Worm (Caenorhabditis elegans) whole organism, young adult: ENCODE results near the gene R05G9R.1.
A peak's percentile ranks its signal among the peaks of the same experiment; 100 is the strongest.

ENCODE experiments used
- B0019.2 ChIP-seq: fragments of 200-800 bp; sonication (Bioruptor generic); conservative IDR thresholded peaks from 2 replicates; pipeline ENCODE4 v1.3.6; 2022; ENCODE audit warnings: missing genetic modification reagents, missing genetic modification characterization, missing compliant biosample characterization
- C06A6.2 ChIP-seq: fragments of 200-800 bp; sonication (Bioruptor generic); conservative IDR thresholded peaks from 2 replicates; pipeline ENCODE4 v1.3.6; 2022; ENCODE audit warnings: missing genetic modification characterization, missing compliant biosample characterization
- F10E7.11 ChIP-seq: sonication (generic microtip); optimal IDR thresholded peaks from 2 replicates; lab custom pipeline; 2017; ENCODE audit warnings: mild to moderate bottlenecking, missing genetic modification characterization, moderate library complexity, missing compliant biosample characterization
- F39B2.1 ChIP-seq: fragments of 200-800 bp; sonication (Bioruptor generic); IDR thresholded peaks from 2 replicates; pipeline ENCODE4 v1.3.6; 2022; ENCODE audit warnings: missing genetic modification reagents, missing genetic modification characterization, missing compliant biosample characterization
- F49E8.2 ChIP-seq: sonication (generic microtip); optimal IDR thresholded peaks from 3 replicates; lab custom pipeline; 2017; ENCODE audit warnings: missing genetic modification characterization, mild to moderate bottlenecking, missing compliant biosample characterization, antibody characterized with exemption, moderate library complexity; ENCODE audit not compliant: insufficient read depth
- F52B5.7 ChIP-seq: sonication (generic microtip); optimal IDR thresholded peaks from 2 replicates; lab custom pipeline; 2016; ENCODE audit warnings: mild to moderate bottlenecking, missing genetic modification characterization, missing compliant biosample characterization
- F55B11.4 ChIP-seq: sonication (generic microtip); optimal IDR thresholded peaks from 2 replicates; lab custom pipeline; 2016; ENCODE audit warnings: missing compliant biosample characterization, missing genetic modification characterization, borderline replicate concordance; ENCODE audit not compliant: insufficient read depth
- F57C9.4 ChIP-seq: sonication (generic microtip); optimal IDR thresholded peaks from 2 replicates; lab custom pipeline; 2017; ENCODE audit warnings: mild to moderate bottlenecking, missing genetic modification characterization, missing compliant biosample characterization
- K11D2.4 ChIP-seq: fragments of 200-800 bp; sonication (Bioruptor generic); IDR thresholded peaks from 2 replicates; pipeline ENCODE4 v1.3.6; 2022; ENCODE audit warnings: missing genetic modification reagents, missing genetic modification characterization, missing compliant biosample characterization
- Y67H2A.10 ChIP-seq: fragments of 200-800 bp; sonication (Bioruptor generic); conservative IDR thresholded peaks from 2 replicates; pipeline ENCODE4 v1.3.6; 2022; ENCODE audit warnings: missing genetic modification reagents, missing genetic modification characterization, missing compliant biosample characterization
- ZK185.1 ChIP-seq: sonication (generic microtip); optimal IDR thresholded peaks from 2 replicates; lab custom pipeline; 2016; ENCODE audit warnings: mild to moderate bottlenecking, missing genetic modification characterization, missing compliant biosample characterization; ENCODE audit not compliant: poor library complexity, severe bottlenecking
- akir-1 ChIP-seq: fragments of 200-800 bp; sonication (Bioruptor generic); optimal IDR thresholded peaks from 2 replicates; lab custom pipeline; 2018; ENCODE audit warnings: mild to moderate bottlenecking, missing genetic modification characterization, moderate library complexity, missing compliant biosample characterization
- ama-1 ChIP-seq, 3 experiments: fragments of 150-350 bp in 1 of 3; sonication (generic microtip) in 2 of 3; optimal IDR thresholded peaks; 2 replicates each; lab custom pipeline; 2014 to 2018; ENCODE audit warnings: missing biosample characterization in 2 of 3, missing genetic modification characterization in 2 of 3, missing genetic modification reagents in 2 of 3
- aptf-2 ChIP-seq: fragments of 200-800 bp; sonication (Bioruptor generic); conservative IDR thresholded peaks from 2 replicates; pipeline ENCODE4 v1.3.6; 2022; ENCODE audit warnings: missing genetic modification reagents, missing genetic modification characterization, missing compliant biosample characterization
- athp-1 ChIP-seq: sonication (generic microtip); optimal IDR thresholded peaks from 2 replicates; lab custom pipeline; 2017; ENCODE audit warnings: mild to moderate bottlenecking, missing genetic modification characterization, missing compliant biosample characterization
- attf-3 ChIP-seq: fragments of 200-800 bp; sonication (Bioruptor generic); conservative IDR thresholded peaks from 2 replicates; pipeline ENCODE4 v1.3.6; 2022; ENCODE audit warnings: missing genetic modification reagents, missing genetic modification characterization, missing compliant biosample characterization
- attf-5 ChIP-seq: fragments of 200-800 bp; sonication (Bioruptor generic); optimal IDR thresholded peaks from 2 replicates; lab custom pipeline; 2018; ENCODE audit warnings: mild to moderate bottlenecking, missing genetic modification characterization, missing compliant biosample characterization
- attf-6 ChIP-seq: fragments of 200-800 bp; sonication (Bioruptor generic); IDR thresholded peaks from 2 replicates; pipeline ENCODE4 v1.3.6; 2022; ENCODE audit warnings: missing genetic modification reagents, missing genetic modification characterization, missing compliant biosample characterization
- bed-1 ChIP-seq: fragments of 200-800 bp; sonication (Bioruptor generic); IDR thresholded peaks from 2 replicates; pipeline ENCODE4 v1.3.6; 2022; ENCODE audit warnings: missing genetic modification reagents, missing genetic modification characterization, missing compliant biosample characterization
- ccch-3 ChIP-seq: fragments of 200-800 bp; sonication (Bioruptor generic); optimal IDR thresholded peaks from 2 replicates; lab custom pipeline; 2018; ENCODE audit warnings: mild to moderate bottlenecking, missing genetic modification characterization, missing compliant biosample characterization
- ceh-79 ChIP-seq: sonication (generic microtip); optimal IDR thresholded peaks from 2 replicates; lab custom pipeline; 2017; ENCODE audit warnings: mild to moderate bottlenecking, missing genetic modification characterization, missing compliant biosample characterization
- efl-1 ChIP-seq: fragments of 150-350 bp; optimal IDR thresholded peaks from 2 replicates; lab custom pipeline; 2014; ENCODE audit warnings: missing biosample characterization, missing genetic modification reagents, missing genetic modification characterization
- ets-4 ChIP-seq: fragments of 200-800 bp; sonication (Bioruptor generic); optimal IDR thresholded peaks from 2 replicates; lab custom pipeline; 2018; ENCODE audit warnings: mild to moderate bottlenecking, missing genetic modification characterization, missing compliant biosample characterization
- hlh-12 ChIP-seq: sonication (generic microtip); optimal IDR thresholded peaks from 2 replicates; lab custom pipeline; 2016; ENCODE audit warnings: missing genetic modification characterization, missing compliant biosample characterization
- hlh-26 ChIP-seq: fragments of 200-800 bp; sonication (Bioruptor generic); conservative IDR thresholded peaks from 2 replicates; pipeline ENCODE4 v1.3.6; 2022; ENCODE audit warnings: missing genetic modification reagents, missing genetic modification characterization, missing compliant biosample characterization
- lin-35 ChIP-seq, 3 experiments: fragments of 150-350 bp in 2 of 3; sonication (generic microtip) in 1 of 3; optimal IDR thresholded peaks; 2 replicates each; lab custom pipeline; 2014 to 2018; ENCODE audit warnings: missing biosample characterization in 3 of 3, missing genetic modification characterization in 3 of 3, missing genetic modification reagents in 3 of 3
- lin-40 ChIP-seq: sonication (generic microtip); optimal IDR thresholded peaks from 2 replicates; lab custom pipeline; 2016; ENCODE audit warnings: missing genetic modification characterization, mild to moderate bottlenecking, missing compliant biosample characterization, missing genotype, missing genetic modification reagents
- lin-54 ChIP-seq: fragments of 200-800 bp; sonication (Bioruptor generic); optimal IDR thresholded peaks from 2 replicates; lab custom pipeline; 2018; ENCODE audit warnings: mild to moderate bottlenecking, missing genetic modification characterization, missing compliant biosample characterization
- lsy-27 ChIP-seq: sonication (generic microtip); optimal IDR thresholded peaks from 2 replicates; lab custom pipeline; 2017; ENCODE audit warnings: missing genetic modification characterization, mild to moderate bottlenecking, missing compliant biosample characterization, antibody characterized with exemption, missing genotype, borderline replicate concordance; ENCODE audit not compliant: insufficient read depth
- madf-8 ChIP-seq: fragments of 200-800 bp; sonication (Bioruptor generic); conservative IDR thresholded peaks from 2 replicates; pipeline ENCODE4 v1.3.6; 2022; ENCODE audit warnings: missing genetic modification reagents, missing genetic modification characterization, missing compliant biosample characterization
- mel-28 ChIP-seq: sonication (generic microtip); optimal IDR thresholded peaks from 2 replicates; lab custom pipeline; 2016; ENCODE audit warnings: borderline replicate concordance, mild to moderate bottlenecking, missing genetic modification characterization, missing compliant biosample characterization
- mxl-1 ChIP-seq: sonication (generic microtip); optimal IDR thresholded peaks from 2 replicates; lab custom pipeline; 2016; ENCODE audit warnings: missing genetic modification characterization, missing compliant biosample characterization
- nhr-120 ChIP-seq: fragments of 200-800 bp; sonication (Bioruptor generic); IDR thresholded peaks from 2 replicates; pipeline ENCODE4 v1.3.6; 2022; ENCODE audit warnings: missing genetic modification characterization, missing compliant biosample characterization
- nhr-27 ChIP-seq: fragments of 200-800 bp; sonication (Bioruptor generic); optimal IDR thresholded peaks from 2 replicates; lab custom pipeline; 2018; ENCODE audit warnings: mild to moderate bottlenecking, missing genetic modification characterization, moderate library complexity, missing compliant biosample characterization
- nhr-80 ChIP-seq: sonication (generic microtip); optimal IDR thresholded peaks from 2 replicates; lab custom pipeline; 2016; ENCODE audit warnings: missing genetic modification characterization, missing compliant biosample characterization
- rcor-1 ChIP-seq: fragments of 200-800 bp; sonication (Bioruptor generic); IDR thresholded peaks from 2 replicates; pipeline ENCODE4 v1.3.6; 2022; ENCODE audit warnings: missing genetic modification reagents, missing genetic modification characterization, missing compliant biosample characterization
- rec-8 ChIP-seq, 2 experiments: sonication (generic microtip); optimal IDR thresholded peaks; 2 replicates each; lab custom pipeline; 2016; ENCODE audit warnings: mild to moderate bottlenecking in 2 of 2, missing genetic modification characterization in 2 of 2, missing genetic modification reagents in 2 of 2, missing genotype in 2 of 2, missing biosample characterization in 1 of 2, missing compliant biosample characterization in 1 of 2, moderate library complexity in 1 of 2
- repo-1 ChIP-seq: sonication (generic microtip); optimal IDR thresholded peaks from 2 replicates; lab custom pipeline; 2017; ENCODE audit warnings: mild to moderate bottlenecking, missing genetic modification characterization, missing compliant biosample characterization
- sdz-38 ChIP-seq: sonication (generic microtip); optimal IDR thresholded peaks from 2 replicates; lab custom pipeline; 2016; ENCODE audit warnings: missing genotype, missing genetic modification characterization, missing compliant biosample characterization
- snpc-1.1 ChIP-seq: sonication (generic microtip); optimal IDR thresholded peaks from 2 replicates; lab custom pipeline; 2017; ENCODE audit warnings: missing genetic modification characterization, mild to moderate bottlenecking, missing compliant biosample characterization, antibody characterized with exemption, moderate library complexity, missing genotype, missing genetic modification reagents; ENCODE audit not compliant: insufficient read depth
- snpc-1.3 ChIP-seq: sonication (generic microtip); optimal IDR thresholded peaks from 2 replicates; lab custom pipeline; 2017; ENCODE audit warnings: missing genetic modification characterization, mild to moderate bottlenecking, missing compliant biosample characterization, antibody characterized with exemption, moderate library complexity, missing genotype, missing genetic modification reagents; ENCODE audit not compliant: insufficient read depth
- tbx-9 ChIP-seq: sonication (generic microtip); optimal IDR thresholded peaks from 2 replicates; lab custom pipeline; 2016; ENCODE audit warnings: borderline replicate concordance, missing genetic modification characterization, inconsistent platforms, missing compliant biosample characterization
- unc-62 ChIP-seq: fragments of 150-350 bp; optimal IDR thresholded peaks from 2 replicates; lab custom pipeline; 2014; ENCODE audit warnings: missing biosample characterization, missing genetic modification reagents, missing genetic modification characterization
- zfh-2 ChIP-seq: fragments of 200-800 bp; sonication (Bioruptor generic); conservative IDR thresholded peaks from 2 replicates; pipeline ENCODE4 v1.3.6; 2022; ENCODE audit warnings: missing genetic modification reagents, missing genetic modification characterization, missing compliant biosample characterization
- ztf-22 ChIP-seq: fragments of 200-800 bp; sonication (Bioruptor generic); optimal IDR thresholded peaks from 2 replicates; lab custom pipeline; 2018; ENCODE audit warnings: mild to moderate bottlenecking, missing genetic modification characterization, moderate library complexity, missing compliant biosample characterization
- ztf-26 ChIP-seq: sonication (generic microtip); optimal IDR thresholded peaks from 2 replicates; lab custom pipeline; 2017; ENCODE audit warnings: missing genetic modification characterization, missing compliant biosample characterization
- ztf-3 ChIP-seq: fragments of 200-800 bp; sonication (Bioruptor generic); optimal IDR thresholded peaks from 2 replicates; lab custom pipeline; 2018; ENCODE audit warnings: mild to moderate bottlenecking, missing genetic modification characterization, missing compliant biosample characterization

Gene R05G9R.1

ce11 chrII:6489711-6490184 is 24.1 kb downstream of the R05G9R.1 start, which contains the start of the genes snr-3 and rsp-5 (continued):
- no peak for TF ChIP-seq mxl-1 (tag; lab: Kevin White, UChicago)
- no peak for TF ChIP-seq Y67H2A.10 (GFP tag; lab: Robert Waterston, UW)
- TF ChIP-seq ceh-79: no peak
- TF ChIP-seq F39B2.1: no peak
- no peak for TF ChIP-seq C06A6.2 (GFP tag; lab: Robert Waterston, UW)
- no peak for TF ChIP-seq F57C9.4 (tag; lab: Kevin White, UChicago)
- no peak for TF ChIP-seq attf-5
- no peak for TF ChIP-seq repo-1 (tag; lab: Kevin White, UChicago)
- no peak for TF ChIP-seq ztf-26 (tag; lab: Kevin White, UChicago)
- TF ChIP-seq ccch-3 (GFP tag; lab: Kevin White, UChicago): no peak
- no peak for TF ChIP-seq attf-3
- no peak for TF ChIP-seq K11D2.4 (GFP tag; lab: Robert Waterston, UW)
- TF ChIP-seq hlh-26 (GFP tag; lab: Robert Waterston, UW): no peak
- no peak for TF ChIP-seq bed-1 (GFP tag; lab: Robert Waterston, UW)
- no peak for TF ChIP-seq F52B5.7 (tag; lab: Kevin White, UChicago)
- TF ChIP-seq hlh-12 (tag; lab: Kevin White, UChicago): no peak
- TF ChIP-seq ztf-22 (GFP tag; lab: Kevin White, UChicago): no peak
- TF ChIP-seq lin-35 (GFP tag; optimal IDR thresholded peaks at IDR 0.05; lab: Kevin White, UChicago): peak in 2 of 3 experiments; percentile 23 to 77
- TF ChIP-seq sdz-38 (tag; lab: Kevin White, UChicago): no peak
- TF ChIP-seq lin-54: peak; percentile 70
- TF ChIP-seq ama-1 (optimal IDR thresholded peaks at IDR 0.05; lab: Kevin White, UChicago): no peak
- TF ChIP-seq ama-1 (GFP tag; optimal IDR thresholded peaks at IDR 0.05; lab: Kevin White, UChicago): no peak
- TF ChIP-seq tbx-9 (tag; lab: Kevin White, UChicago): no peak
- TF ChIP-seq lsy-27: no peak
- peak; percentile 30 for TF ChIP-seq madf-8 (GFP tag; lab: Robert Waterston, UW)
- TF ChIP-seq snpc-1.1 (tag; lab: Kevin White, UChicago): peak; percentile 47
- no peak for TF ChIP-seq rec-8 (tag; optimal IDR thresholded peaks at IDR 0.05; lab: Kevin White, UChicago)
- no peak for TF ChIP-seq unc-62 (GFP tag; lab: Kevin White, UChicago)
- no peak for TF ChIP-seq zfh-2 (GFP tag; lab: Robert Waterston, UW)
- no peak for TF ChIP-seq F10E7.11
- TF ChIP-seq snpc-1.3 (tag; lab: Kevin White, UChicago): peak; percentile 53
- peak; percentile 49 for TF ChIP-seq efl-1 (GFP tag; lab: Kevin White, UChicago)
- peak; percentile 55 for TF ChIP-seq F49E8.2 (tag; lab: Kevin White, UChicago)
- no peak for TF ChIP-seq attf-6
- TF ChIP-seq aptf-2: no peak
- no peak for TF ChIP-seq akir-1 (GFP tag; lab: Kevin White, UChicago)
- TF ChIP-seq ZK185.1 (tag; lab: Kevin White, UChicago): peak; percentile 40
- no peak for TF ChIP-seq ets-4 (GFP tag; lab: Kevin White, UChicago)
- no peak for TF ChIP-seq F55B11.4 (tag; lab: Kevin White, UChicago)
- TF ChIP-seq athp-1 (tag; lab: Kevin White, UChicago): no peak
- no peak for TF ChIP-seq ztf-3
- no peak for TF ChIP-seq mel-28
- no peak for TF ChIP-seq nhr-120 (GFP tag; lab: Robert Waterston, UW)
- no peak for TF ChIP-seq nhr-27 (tag; lab: Kevin White, UChicago)
- peak; percentile 54; the same call in 1 of the 2 replicates for TF ChIP-seq rcor-1 (GFP tag; lab: Robert Waterston, UW)
- TF ChIP-seq lin-40 (tag; lab: Kevin White, UChicago): peak; percentile 12
- no peak for TF ChIP-seq B0019.2
- TF ChIP-seq nhr-80 (tag; lab: Kevin White, UChicago): no peak
